Worm (Caenorhabditis elegans) whole organism, L1 larva: ENCODE data around the gene sru-38.

Experiments
- C34B4.2 ChIP-seq: sonication (generic microtip); optimal IDR thresholded peaks from 2 replicates; lab custom pipeline; 2017; ENCODE audit warnings: mild to moderate bottlenecking, missing genetic modification characterization, missing compliant biosample characterization
- F16B12.6 ChIP-seq: fragments of 150-350 bp; optimal IDR thresholded peaks from 2 replicates; lab custom pipeline; 2014; ENCODE audit warnings: missing biosample characterization, missing genetic modification characterization
- aha-1 ChIP-seq: fragments of 150-350 bp; optimal IDR thresholded peaks from 2 replicates; lab custom pipeline; 2014; ENCODE audit warnings: missing biosample characterization, missing genetic modification characterization
- aly-2 ChIP-seq: fragments of 150-350 bp; optimal IDR thresholded peaks from 2 replicates; lab custom pipeline; 2014; ENCODE audit warnings: missing biosample characterization, missing genetic modification characterization
- ama-1 ChIP-seq: fragments of 150-350 bp; optimal IDR thresholded peaks from 2 replicates; lab custom pipeline; 2014
- blmp-1 ChIP-seq: fragments of 150-350 bp; optimal IDR thresholded peaks from 2 replicates; lab custom pipeline; 2014; ENCODE audit warnings: missing biosample characterization, missing genetic modification characterization
- efl-1 ChIP-seq, 4 experiments: fragments of 150-350 bp; optimal IDR thresholded peaks in 3 of 4; peaks in 1 of 4; 1 replicate in 1 of 4; 2 replicates in 3 of 4; lab custom pipeline; 2014; ENCODE audit warnings: missing biosample characterization in 2 of 4, missing genetic modification characterization in 2 of 4, missing genetic modification reagents in 2 of 4
- fkh-10 ChIP-seq: sonication (generic microtip); optimal IDR thresholded peaks from 2 replicates; lab custom pipeline; 2017; ENCODE audit warnings: missing biosample characterization, missing genetic modification reagents, missing genetic modification characterization
- fkh-8 ChIP-seq: sonication (generic microtip); optimal IDR thresholded peaks from 2 replicates; lab custom pipeline; 2016; ENCODE audit warnings: mild to moderate bottlenecking, missing genetic modification characterization, missing compliant biosample characterization
- fos-1 ChIP-seq: fragments of 150-350 bp; optimal IDR thresholded peaks from 2 replicates; lab custom pipeline; 2014; ENCODE audit warnings: missing biosample characterization, missing genetic modification characterization
- hlh-17 ChIP-seq: fragments of 200-800 bp; sonication (Bioruptor generic); optimal IDR thresholded peaks from 2 replicates; lab custom pipeline; 2018; ENCODE audit warnings: missing genetic modification characterization, mild to moderate bottlenecking, missing compliant biosample characterization, moderate library complexity, borderline replicate concordance
- isw-1 ChIP-seq: fragments of 200-800 bp; sonication (Bioruptor generic); IDR thresholded peaks from 2 replicates; pipeline ENCODE4 v1.3.6; 2022; ENCODE audit warnings: missing genetic modification characterization, missing compliant biosample characterization
- lin-14 ChIP-seq: fragments of 200-800 bp; sonication (Bioruptor generic); optimal IDR thresholded peaks from 2 replicates; lab custom pipeline; 2018; ENCODE audit warnings: mild to moderate bottlenecking, missing genetic modification characterization, moderate library complexity, missing compliant biosample characterization
- lsy-2 ChIP-seq, 2 experiments: fragments of 150-350 bp; optimal IDR thresholded peaks; 2 replicates each; lab custom pipeline; 2014; ENCODE audit warnings: missing biosample characterization in 2 of 2, missing genetic modification characterization in 2 of 2
- mdl-1 ChIP-seq, 2 experiments: fragments of 150-350 bp; optimal IDR thresholded peaks; 2 replicates each; lab custom pipeline; 2014 to 2017; ENCODE audit warnings: missing biosample characterization in 2 of 2, missing genetic modification characterization in 2 of 2, inconsistent platforms in 1 of 2
- nhr-28 ChIP-seq: fragments of 150-350 bp; optimal IDR thresholded peaks from 2 replicates; lab custom pipeline; 2014; ENCODE audit warnings: missing biosample characterization, missing genetic modification characterization
- nhr-47 ChIP-seq: sonication (generic microtip); optimal IDR thresholded peaks from 2 replicates; lab custom pipeline; 2016; ENCODE audit warnings: mild to moderate bottlenecking, missing genetic modification characterization, moderate library complexity, missing compliant biosample characterization
- nhr-85 ChIP-seq: sonication (generic microtip); peaks from one replicate; lab custom pipeline; 2016; ENCODE audit warnings: missing genetic modification characterization, inconsistent platforms, missing compliant biosample characterization
- pag-3 ChIP-seq: sonication (generic microtip); optimal IDR thresholded peaks from 2 replicates; lab custom pipeline; 2017; ENCODE audit warnings: missing genetic modification characterization, mild to moderate bottlenecking, missing compliant biosample characterization, antibody characterized with exemption, borderline replicate concordance; ENCODE audit not compliant: insufficient read depth
- pqm-1 ChIP-seq: sonication (generic microtip); optimal IDR thresholded peaks from 3 replicates; lab custom pipeline; 2017; ENCODE audit warnings: missing biosample characterization, missing genetic modification characterization
- rnt-1 ChIP-seq: sonication (generic microtip); optimal IDR thresholded peaks from 2 replicates; lab custom pipeline; 2016; ENCODE audit warnings: mild to moderate bottlenecking, missing genetic modification characterization, moderate library complexity, missing compliant biosample characterization
- snpc-4 ChIP-seq: fragments of 150-350 bp; optimal IDR thresholded peaks from 2 replicates; lab custom pipeline; 2014; ENCODE audit warnings: missing biosample characterization, missing genetic modification characterization
- sup-37 ChIP-seq: fragments of 200-800 bp; sonication (Bioruptor generic); optimal IDR thresholded peaks from 2 replicates; lab custom pipeline; 2018; ENCODE audit warnings: mild to moderate bottlenecking, missing genetic modification characterization, missing compliant biosample characterization
- swsn-7 ChIP-seq: sonication (generic microtip); optimal IDR thresholded peaks from 2 replicates; lab custom pipeline; 2016; ENCODE audit warnings: missing genetic modification characterization, missing compliant biosample characterization
- tbx-2 ChIP-seq: sonication (generic microtip); optimal IDR thresholded peaks from 2 replicates; lab custom pipeline; 2016; ENCODE audit warnings: missing genetic modification characterization, missing compliant biosample characterization
- tlp-1 ChIP-seq: fragments of 150-350 bp; optimal IDR thresholded peaks from 2 replicates; lab custom pipeline; 2014; ENCODE audit warnings: missing biosample characterization, missing genetic modification characterization
- unc-30 ChIP-seq: sonication (generic microtip); optimal IDR thresholded peaks from 2 replicates; lab custom pipeline; 2017; ENCODE audit warnings: missing biosample characterization, missing genetic modification characterization
- unc-62 ChIP-seq: fragments of 150-350 bp; optimal IDR thresholded peaks from 2 replicates; lab custom pipeline; 2014; ENCODE audit warnings: missing biosample characterization, missing genetic modification reagents, missing genetic modification characterization
- unc-98 ChIP-seq: fragments of 200-800 bp; sonication (Bioruptor generic); IDR thresholded peaks from 2 replicates; pipeline ENCODE4 v1.3.6; 2022; ENCODE audit warnings: missing genetic modification characterization, missing compliant biosample characterization
- xbp-1 ChIP-seq: sonication (generic microtip); optimal IDR thresholded peaks from 2 replicates; lab custom pipeline; 2016; ENCODE audit warnings: missing genetic modification characterization, missing compliant biosample characterization
- zip-4 ChIP-seq: fragments of 200-800 bp; sonication (Bioruptor generic); optimal IDR thresholded peaks from 2 replicates; lab custom pipeline; 2018; ENCODE audit warnings: mild to moderate bottlenecking, missing genetic modification characterization, moderate library complexity, missing compliant biosample characterization
- ztf-11 ChIP-seq, 2 experiments: sonication (generic microtip); optimal IDR thresholded peaks; 2 replicates each; lab custom pipeline; 2016 to 2017; ENCODE audit warnings: missing genetic modification characterization in 2 of 2, missing biosample characterization in 1 of 2, missing compliant biosample characterization in 1 of 2
- ztf-4 ChIP-seq: fragments of 150-350 bp; optimal IDR thresholded peaks from 2 replicates; lab custom pipeline; 2014; ENCODE audit warnings: missing biosample characterization, missing genetic modification characterization

Gene sru-38

DNA sequence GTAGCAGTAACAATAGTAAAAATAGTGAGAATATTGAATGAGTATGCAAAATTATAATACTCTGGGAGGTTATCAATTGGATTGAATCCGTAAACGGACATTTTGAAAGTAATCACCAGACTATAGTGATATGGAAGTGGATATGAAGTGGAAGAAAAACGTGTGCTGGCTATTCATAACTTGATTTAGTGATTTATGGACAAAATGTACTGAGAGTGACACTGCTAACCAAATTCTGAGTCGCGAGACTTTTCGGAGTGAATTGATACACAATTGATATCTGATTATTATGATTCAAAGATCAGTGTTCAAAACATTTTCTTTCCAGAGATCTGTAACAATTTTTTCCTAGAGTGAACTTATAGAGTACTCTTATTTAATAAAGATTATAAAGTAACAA, at the start of gene sru-38:
sru-38 (minus strand) TSS at position 101 of the 400 bp plus-strand sequence.
- TF ChIP-seq nhr-47 (tag; lab: Kevin White, UChicago) (no peak), nhr-85 (tag; lab: Kevin White, UChicago) (no peak), unc-98 (GFP tag; lab: Robert Waterston, UW) (no peak), aly-2 (tag; lab: Kevin White, UChicago) (no peak), lin-14 (GFP tag; lab: Kevin White, UChicago) (no peak), isw-1 (GFP tag; lab: Robert Waterston, UW) (no peak), ama-1 (no peak), fkh-10 (GFP tag; lab: Kevin White, UChicago) (no peak), snpc-4 (tag; lab: Kevin White, UChicago) (no peak), nhr-28 (tag; lab: Kevin White, UChicago) (no peak), blmp-1 (tag; lab: Kevin White, UChicago) (no peak), hlh-17 (GFP tag; lab: Kevin White, UChicago) (no peak), unc-62 (GFP tag; lab: Kevin White, UChicago) (no peak), tbx-2 (tag; lab: Kevin White, UChicago) (no peak)

DNA sequence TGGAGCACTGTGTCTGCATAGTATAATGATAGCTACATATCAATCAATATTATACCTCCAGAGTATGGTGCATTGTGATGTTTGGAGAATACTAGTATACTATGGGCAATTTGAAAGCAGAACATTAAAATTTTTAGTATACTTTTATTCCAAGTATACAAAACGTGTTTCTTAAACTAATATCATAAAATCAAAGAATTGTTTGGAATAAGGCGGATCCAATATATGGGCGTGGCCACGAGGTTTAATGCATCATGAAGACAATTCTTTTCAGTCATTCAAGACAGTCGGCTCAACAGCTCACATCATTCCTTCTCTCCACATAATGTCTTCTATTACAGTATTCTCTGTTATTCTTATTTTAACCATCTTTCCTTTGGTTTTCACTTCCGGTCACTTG, 44.0 kb upstream of the sru-38 start, which contains the start of gene sdz-31:
sdz-31 (plus strand) TSS at position 301 of the 400 bp plus-strand sequence.
- no peak for TF ChIP-seq F16B12.6 (tag; lab: Kevin White, UChicago)
- no peak for TF ChIP-seq fkh-8 (tag; lab: Kevin White, UChicago)
- no peak for TF ChIP-seq ztf-11 (tag; optimal IDR thresholded peaks at IDR 0.05; lab: Kevin White, UChicago)
- TF ChIP-seq ztf-4 = no peak

DNA sequence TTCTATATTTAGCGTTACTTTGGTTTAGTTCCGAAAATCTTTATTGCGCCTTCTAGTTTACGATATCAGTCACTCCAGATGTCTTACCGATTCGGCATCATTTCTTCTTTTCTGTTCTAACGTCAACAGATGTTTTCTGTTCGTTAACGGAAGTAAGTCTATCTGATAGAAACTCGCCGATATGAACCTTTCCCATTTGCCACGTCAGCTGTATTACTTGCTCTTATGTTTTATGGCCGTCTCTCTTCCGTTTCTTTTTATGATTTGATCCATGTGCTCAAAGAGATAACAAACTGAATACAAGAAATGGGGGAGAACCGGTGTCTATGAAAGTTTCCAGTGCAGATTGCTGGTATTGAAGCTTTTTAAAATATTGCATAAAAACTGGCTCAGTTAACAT, 43.6 kb upstream of the sru-38 start, which contains the start of gene srab-26:
srab-26 (minus strand) TSS at position 101 of the 400 bp plus-strand sequence.
- TF ChIP-seq swsn-7 (no peak), fkh-8 (tag; lab: Kevin White, UChicago) (no peak), hlh-17 (GFP tag; lab: Kevin White, UChicago) (no peak)

ce11 chrV:9871339-9871738, 35.5 kb upstream of the sru-38 start, which contains the start of gene srab-18:
Gene srab-18, minus strand, starts transcription at chrV:9871439.
- no peak for TF ChIP-seq rnt-1 (tag; lab: Kevin White, UChicago)
- no peak for TF ChIP-seq ztf-11 (tag; optimal IDR thresholded peaks at IDR 0.05; lab: Kevin White, UChicago)
- no peak for TF ChIP-seq tlp-1
- no peak for TF ChIP-seq fkh-10 (GFP tag; lab: Kevin White, UChicago)
- no peak for TF ChIP-seq sup-37 (GFP tag; lab: Kevin White, UChicago)
- TF ChIP-seq unc-30 (tag; lab: Kevin White, UChicago) = no peak
- TF ChIP-seq pag-3 (tag; lab: Kevin White, UChicago) = no peak
- no peak for TF ChIP-seq zip-4 (GFP tag; lab: Kevin White, UChicago)
- TF ChIP-seq C34B4.2 (tag; lab: Kevin White, UChicago) = no peak
- no peak for TF ChIP-seq aha-1
- TF ChIP-seq mdl-1 (tag; optimal IDR thresholded peaks at IDR 0.05; lab: Kevin White, UChicago) = no peak
- no peak for TF ChIP-seq efl-1 (optimal IDR thresholded peaks at IDR 0.05; lab: Kevin White, UChicago)
- no peak for TF ChIP-seq efl-1 (GFP tag; optimal IDR thresholded peaks at IDR 0.05 in 1 of 2; lab: Kevin White, UChicago)
- no peak for TF ChIP-seq fos-1 (tag; lab: Kevin White, UChicago)

ce11 chrV:9868311-9868710, 32.5 kb upstream of the sru-38 start, which contains the start of gene srab-17:
Gene srab-17, minus strand, starts transcription at chrV:9868411.
- TF ChIP-seq pqm-1 (tag; lab: Kevin White, UChicago) = no peak
- TF ChIP-seq, all 84 proteins: peak for 0

ce11 chrV:9860337-9860736, 24.5 kb upstream of the sru-38 start:
- TF ChIP-seq lsy-2 (tag; optimal IDR thresholded peaks at IDR 0.05; lab: Kevin White, UChicago) (peak; percentile 66 to 70), blmp-1 (tag; lab: Kevin White, UChicago) (peak; percentile 25), aha-1 (no peak), xbp-1 (tag; lab: Kevin White, UChicago) (peak; percentile 99)
